Worm (Caenorhabditis elegans) whole organism, late embryonic: ENCODE data around the gene npr-2.
"Not testable (repeated sequence)": the region's sequence is repeated elsewhere in the genome, so short reads cannot be mapped to it uniquely, and the experiment has no call there.

Experiments
- ama-1 ChIP-seq: fragments of 150-350 bp; optimal IDR thresholded peaks from 2 replicates; lab custom pipeline; 2014
- ceh-6 ChIP-seq: fragments of 200-800 bp; sonication (Bioruptor generic); optimal IDR thresholded peaks from 2 replicates; lab custom pipeline; 2018; ENCODE audit warnings: mild to moderate bottlenecking, missing genetic modification characterization, missing compliant biosample characterization
- ceh-9 ChIP-seq: sonication (generic microtip); optimal IDR thresholded peaks from 2 replicates; lab custom pipeline; 2016; ENCODE audit warnings: mild to moderate bottlenecking, missing genetic modification characterization, inconsistent platforms, missing compliant biosample characterization
- eyg-1 ChIP-seq: sonication (generic microtip); optimal IDR thresholded peaks from 2 replicates; lab custom pipeline; 2016; ENCODE audit warnings: missing genotype, missing genetic modification characterization, missing compliant biosample characterization
- fkh-10 ChIP-seq: fragments of 150-350 bp; optimal IDR thresholded peaks from 2 replicates; lab custom pipeline; 2014; ENCODE audit warnings: missing biosample characterization, missing genetic modification reagents, missing genetic modification characterization
- syd-9 ChIP-seq: sonication (generic microtip); optimal IDR thresholded peaks from 2 replicates; lab custom pipeline; 2016; ENCODE audit warnings: mild to moderate bottlenecking, missing genetic modification characterization, moderate library complexity, missing compliant biosample characterization
- unc-42 ChIP-seq: sonication (generic microtip); optimal IDR thresholded peaks from 2 replicates; lab custom pipeline; 2016; ENCODE audit warnings: missing genotype, missing genetic modification characterization, missing compliant biosample characterization
- unc-86 ChIP-seq: sonication (generic microtip); optimal IDR thresholded peaks from 2 replicates; lab custom pipeline; 2016; ENCODE audit warnings: missing genetic modification characterization, missing compliant biosample characterization

ce11 chrIV:9595779-9596406 is 16.0 kb upstream of the npr-2 start, which contains the start of the genes F27C8.3 and F27C8.2:
- TF ChIP-seq ceh-6 (GFP tag; lab: Kevin White, UChicago); fkh-10 (GFP tag; lab: Kevin White, UChicago); unc-42 (tag; lab: Kevin White, UChicago); ceh-9 (tag; lab: Kevin White, UChicago); ama-1; unc-86 (tag; lab: Kevin White, UChicago); syd-9 (tag; lab: Kevin White, UChicago); eyg-1 (tag; lab: Kevin White, UChicago): not testable (repeated sequence)
